Worm (Caenorhabditis elegans) whole organism, L4 larva: ENCODE data around the gene grl-22.

Experiments
- F26F4.8 ChIP-seq: fragments of 200-800 bp; sonication (Bioruptor generic); conservative IDR thresholded peaks from 2 replicates; pipeline ENCODE4 v1.3.6; 2022; ENCODE audit warnings: missing genetic modification characterization, missing compliant biosample characterization
- F37D6.2 ChIP-seq: sonication (generic microtip); optimal IDR thresholded peaks from 2 replicates; lab custom pipeline; 2016; ENCODE audit warnings: mild to moderate bottlenecking, missing genetic modification characterization, missing compliant biosample characterization
- R02D3.7 ChIP-seq: fragments of 150-350 bp; sonication (generic microtip); optimal IDR thresholded peaks from 3 replicates; lab custom pipeline; 2014; ENCODE audit warnings: missing biosample characterization, missing genetic modification characterization
- T20F7.1 ChIP-seq: fragments of 200-800 bp; sonication (Bioruptor generic); optimal IDR thresholded peaks from 2 replicates; lab custom pipeline; 2018; ENCODE audit warnings: mild to moderate bottlenecking, missing genetic modification characterization, missing compliant biosample characterization
- ZK337.2 ChIP-seq: fragments of 200-800 bp; sonication (Bioruptor generic); IDR thresholded peaks from 2 replicates; pipeline ENCODE4 v1.3.6; 2022; ENCODE audit warnings: missing genetic modification reagents, missing genetic modification characterization, missing compliant biosample characterization
- aly-2 ChIP-seq: sonication (generic microtip); optimal IDR thresholded peaks from 2 replicates; lab custom pipeline; 2018; ENCODE audit warnings: missing biosample characterization, missing genetic modification characterization
- ceh-82 ChIP-seq: sonication (generic microtip); optimal IDR thresholded peaks from 2 replicates; lab custom pipeline; 2017; ENCODE audit warnings: missing biosample characterization, missing genetic modification characterization
- daf-16 ChIP-seq, 3 experiments: sonication (generic microtip); optimal IDR thresholded peaks; 2 replicates each; lab custom pipeline; 2016 to 2017; ENCODE audit warnings: missing genetic modification characterization in 3 of 3, missing genetic modification reagents in 3 of 3, mild to moderate bottlenecking in 2 of 3, missing compliant biosample characterization in 2 of 3, missing biosample characterization in 1 of 3, moderate library complexity in 1 of 3
- dmd-6 ChIP-seq: fragments of 200-800 bp; sonication (Bioruptor generic); IDR thresholded peaks from 2 replicates; pipeline ENCODE4 v1.3.6; 2022; ENCODE audit warnings: missing genetic modification reagents, missing genetic modification characterization, missing compliant biosample characterization
- dve-1 ChIP-seq: sonication (generic microtip); optimal IDR thresholded peaks from 2 replicates; lab custom pipeline; 2017; ENCODE audit warnings: antibody characterized with exemption, mild to moderate bottlenecking, missing genetic modification characterization, missing compliant biosample characterization; ENCODE audit not compliant: insufficient read depth
- egl-27 ChIP-seq: sonication (generic microtip); optimal IDR thresholded peaks from 3 replicates; lab custom pipeline; 2017; ENCODE audit warnings: missing biosample characterization, missing genetic modification reagents, missing genetic modification characterization
- hlh-11 ChIP-seq: fragments of 200-800 bp; sonication (Bioruptor generic); optimal IDR thresholded peaks from 2 replicates; lab custom pipeline; 2018; ENCODE audit warnings: mild to moderate bottlenecking, missing genetic modification characterization, missing compliant biosample characterization
- hlh-30 ChIP-seq: sonication (generic microtip); optimal IDR thresholded peaks from 2 replicates; lab custom pipeline; 2017; ENCODE audit warnings: antibody characterized with exemption, mild to moderate bottlenecking, missing genetic modification characterization, missing compliant biosample characterization; ENCODE audit not compliant: insufficient read depth
- hmg-1.1 ChIP-seq: fragments of 200-800 bp; sonication (Bioruptor generic); IDR thresholded peaks from 2 replicates; pipeline ENCODE4 v1.3.6; 2022; ENCODE audit warnings: missing genetic modification reagents, missing genetic modification characterization, missing compliant biosample characterization
- lin-15B ChIP-seq: fragments of 150-350 bp; sonication (generic microtip); optimal IDR thresholded peaks from 3 replicates; lab custom pipeline; 2014; ENCODE audit warnings: missing biosample characterization, missing genetic modification characterization
- lir-3 ChIP-seq: sonication (generic microtip); optimal IDR thresholded peaks from 2 replicates; lab custom pipeline; 2016; ENCODE audit warnings: mild to moderate bottlenecking, missing genetic modification characterization, missing compliant biosample characterization
- mdt-29 ChIP-seq: fragments of 200-800 bp; sonication (Bioruptor generic); IDR thresholded peaks from 2 replicates; pipeline ENCODE4 v1.3.6; 2022; ENCODE audit warnings: missing genetic modification reagents, missing genetic modification characterization, missing compliant biosample characterization
- mep-1 ChIP-seq: fragments of 150-350 bp; sonication (generic microtip); optimal IDR thresholded peaks from 3 replicates; lab custom pipeline; 2014; ENCODE audit warnings: missing biosample characterization, missing genetic modification characterization
- nhr-102 ChIP-seq: sonication (generic microtip); optimal IDR thresholded peaks from 2 replicates; lab custom pipeline; 2016; ENCODE audit warnings: mild to moderate bottlenecking, missing genetic modification characterization, moderate library complexity, missing compliant biosample characterization
- nhr-111 ChIP-seq: fragments of 200-800 bp; sonication (Bioruptor generic); optimal IDR thresholded peaks from 2 replicates; lab custom pipeline; 2018; ENCODE audit warnings: mild to moderate bottlenecking, missing genetic modification characterization, missing compliant biosample characterization
- nhr-25 ChIP-seq: sonication (generic microtip); optimal IDR thresholded peaks from 2 replicates; lab custom pipeline; 2017; ENCODE audit warnings: missing genetic modification characterization, mild to moderate bottlenecking, missing compliant biosample characterization, antibody characterized with exemption, moderate library complexity, borderline replicate concordance; ENCODE audit not compliant: insufficient read depth
- nhr-6 ChIP-seq: fragments of 150-350 bp; optimal IDR thresholded peaks from 2 replicates; lab custom pipeline; 2014; ENCODE audit warnings: missing biosample characterization, missing genetic modification characterization
- nhr-76 ChIP-seq: fragments of 150-350 bp; optimal IDR thresholded peaks from 2 replicates; lab custom pipeline; 2014; ENCODE audit warnings: missing biosample characterization, missing genetic modification characterization
- pha-4 ChIP-seq, 2 experiments: fragments of 150-350 bp in 1 of 2; fragments of 200-800 bp in 1 of 2; sonication (Bioruptor generic) in 1 of 2; IDR thresholded peaks in 1 of 2; optimal IDR thresholded peaks in 1 of 2; 2 replicates each; pipeline versions ENCODE4 v1.3.6 to Lab custom; 2014 to 2022; ENCODE audit warnings: missing genetic modification characterization in 2 of 2, missing genetic modification reagents in 2 of 2, missing biosample characterization in 1 of 2, missing compliant biosample characterization in 1 of 2
- php-3 ChIP-seq: fragments of 200-800 bp; sonication (Bioruptor generic); IDR thresholded peaks from 2 replicates; pipeline ENCODE4 v1.3.6; 2022; ENCODE audit warnings: missing genetic modification reagents, missing genetic modification characterization, missing compliant biosample characterization
- rbr-2 ChIP-seq: sonication (generic microtip); optimal IDR thresholded peaks from 2 replicates; lab custom pipeline; 2016; ENCODE audit warnings: missing genotype, missing genetic modification characterization, missing compliant biosample characterization
- sdz-12 ChIP-seq: fragments of 200-800 bp; sonication (Bioruptor generic); optimal IDR thresholded peaks from 2 replicates; lab custom pipeline; 2018; ENCODE audit warnings: mild to moderate bottlenecking, missing genetic modification characterization, missing compliant biosample characterization
- spr-3 ChIP-seq: fragments of 200-800 bp; sonication (Bioruptor generic); optimal IDR thresholded peaks from 2 replicates; lab custom pipeline; 2018; ENCODE audit warnings: mild to moderate bottlenecking, missing genetic modification characterization, missing compliant biosample characterization
- unc-130 ChIP-seq: sonication (generic microtip); optimal IDR thresholded peaks from 2 replicates; lab custom pipeline; 2016; ENCODE audit warnings: missing genetic modification reagents, missing genetic modification characterization, missing compliant biosample characterization
- unc-39 ChIP-seq: sonication (generic microtip); optimal IDR thresholded peaks from 2 replicates; lab custom pipeline; 2017; ENCODE audit warnings: missing biosample characterization, missing genetic modification characterization
- unc-62 ChIP-seq, 3 experiments: fragments of 150-350 bp in 1 of 3; sonication (generic microtip); optimal IDR thresholded peaks in 2 of 3; peaks in 1 of 3; 1 replicate in 1 of 3; 2 replicates in 2 of 3; lab custom pipeline; 2014 to 2017; ENCODE audit warnings: missing biosample characterization in 3 of 3, missing genetic modification characterization in 3 of 3, missing genetic modification reagents in 3 of 3, missing genotype in 1 of 3
- vab-7 ChIP-seq: fragments of 200-800 bp; sonication (Bioruptor generic); IDR thresholded peaks from 2 replicates; pipeline ENCODE4 v1.3.6; 2022; ENCODE audit warnings: missing genetic modification reagents, missing genetic modification characterization, missing compliant biosample characterization
- zip-11 ChIP-seq: fragments of 200-800 bp; sonication (Bioruptor generic); IDR thresholded peaks from 2 replicates; pipeline ENCODE4 v1.3.6; 2022; ENCODE audit warnings: missing genetic modification characterization, missing compliant biosample characterization
- zip-2 ChIP-seq: fragments of 150-350 bp; optimal IDR thresholded peaks from 2 replicates; lab custom pipeline; 2014; ENCODE audit warnings: missing biosample characterization, missing genetic modification characterization

The grl-22 gene

DNA sequence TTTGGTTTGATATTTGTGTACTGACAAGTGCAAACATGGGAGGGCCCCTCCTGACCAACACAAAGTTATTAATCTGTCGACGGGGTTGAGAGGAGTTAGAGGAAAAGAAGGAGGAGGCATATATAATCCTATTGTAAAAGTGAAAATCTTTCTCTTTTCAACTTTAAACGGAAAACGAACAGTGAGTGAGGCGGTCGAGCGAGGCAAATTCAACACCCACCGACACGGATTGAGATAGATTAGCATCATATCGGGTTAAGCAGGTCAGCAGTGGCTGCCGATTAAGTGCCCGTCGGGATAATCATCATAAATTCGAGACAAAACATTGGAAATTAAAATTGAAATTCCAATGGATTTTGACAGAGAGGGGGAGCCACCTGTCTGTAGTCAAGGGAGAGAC is 22.5 kb upstream of the grl-22 start:
- TF ChIP-seq unc-62 (GFP tag; optimal IDR thresholded peaks at IDR 0.05 in 1 of 2; lab: Kevin White, UChicago), result peak in 1 of 2 experiments; percentile 37
- no peak for TF ChIP-seq unc-62 (tag; optimal IDR thresholded peaks at IDR 0.05; lab: Kevin White, UChicago)
- TF ChIP-seq dmd-6, result no peak
- TF ChIP-seq lir-3 (tag; lab: Kevin White, UChicago), result no peak
- TF ChIP-seq hlh-30 (tag; lab: Kevin White, UChicago), result no peak
- no peak for TF ChIP-seq T20F7.1 (GFP tag; lab: Kevin White, UChicago)
- no peak for TF ChIP-seq egl-27

DNA sequence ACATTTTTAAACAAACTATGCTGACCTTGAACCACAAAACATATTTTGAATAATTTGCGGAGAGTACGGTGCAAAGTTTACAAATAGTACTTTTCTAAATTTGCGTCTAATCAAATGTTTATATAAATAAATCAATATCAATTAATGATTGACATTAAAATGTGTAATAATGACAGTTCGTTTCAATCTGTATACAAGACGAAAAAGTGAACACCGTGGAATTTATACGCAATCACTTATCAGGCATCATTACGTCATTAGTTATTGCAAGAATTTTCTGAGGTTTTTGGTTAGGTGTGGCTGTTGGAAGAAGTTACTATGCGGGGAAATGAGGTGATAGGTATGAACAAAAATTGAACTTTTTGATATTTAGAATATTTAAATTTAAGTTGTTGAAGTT is 13.3 kb upstream of the grl-22 start:
- TF ChIP-seq ceh-82 (tag; lab: Kevin White, UChicago) (no peak), spr-3 (GFP tag; lab: Kevin White, UChicago) (no peak), F37D6.2 (no peak), T20F7.1 (GFP tag; lab: Kevin White, UChicago) (peak; percentile 13), dmd-6 (peak; percentile 68)
- TF ChIP-seq, all 104 proteins: peak for 2

DNA sequence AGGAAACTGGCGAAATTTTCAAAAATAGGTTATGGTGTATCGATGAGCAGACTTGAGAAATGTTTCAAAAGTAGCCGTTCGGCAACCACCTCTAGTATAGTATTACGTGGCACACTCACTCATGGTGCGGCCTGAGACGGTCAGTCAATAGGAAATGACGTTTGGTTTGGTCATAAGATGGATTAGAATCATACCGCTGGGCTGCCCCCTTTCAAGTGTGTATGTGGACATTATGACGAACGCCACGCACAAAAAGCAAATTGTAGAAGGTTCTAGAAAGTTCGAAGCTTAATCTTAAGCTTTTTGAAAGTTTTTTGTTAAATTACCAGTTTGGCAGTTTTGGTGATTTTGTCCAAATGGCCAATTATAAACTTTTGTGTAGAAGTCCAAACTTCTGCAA is 10.6 kb upstream of the grl-22 start:
- TF ChIP-seq mep-1 (tag; lab: Kevin White, UChicago) (peak; percentile 13), ZK337.2 (GFP tag; lab: Robert Waterston, UW) (no peak), vab-7 (no peak), nhr-111 (GFP tag; lab: Kevin White, UChicago) (no peak), rbr-2 (tag; lab: Kevin White, UChicago) (no peak), hlh-11 (tag; lab: Kevin White, UChicago) (peak; percentile 45), aly-2 (tag; lab: Kevin White, UChicago) (no peak), zip-2 (tag; lab: Kevin White, UChicago) (no peak), php-3 (GFP tag; lab: Robert Waterston, UW) (no peak), F26F4.8 (GFP tag; lab: Robert Waterston, UW) (no peak), pha-4 (GFP tag; IDR thresholded peaks at IDR 0.05; lab: Robert Waterston, UW) (no peak), pha-4 (tag; optimal IDR thresholded peaks at IDR 0.05; lab: Kevin White, UChicago) (peak; percentile 78), nhr-25 (tag; lab: Kevin White, UChicago) (no peak), unc-130 (GFP tag; lab: Kevin White, UChicago) (no peak), dve-1 (peak; percentile 9), daf-16 (GFP tag; optimal IDR thresholded peaks at IDR 0.05; lab: Kevin White, UChicago) (no peak), daf-16 (tag; optimal IDR thresholded peaks at IDR 0.05; lab: Kevin White, UChicago) (no peak), unc-39 (tag; lab: Kevin White, UChicago) (no peak), zip-11 (GFP tag; lab: Robert Waterston, UW) (no peak), unc-62 (GFP tag; optimal IDR thresholded peaks at IDR 0.05 in 1 of 2; lab: Kevin White, UChicago) (peak in 1 of 2 experiments; percentile 54), unc-62 (tag; optimal IDR thresholded peaks at IDR 0.05; lab: Kevin White, UChicago) (no peak), sdz-12 (no peak), nhr-102 (tag; lab: Kevin White, UChicago) (no peak), R02D3.7 (tag; lab: Kevin White, UChicago) (no peak), hlh-30 (tag; lab: Kevin White, UChicago) (peak; percentile 63), lin-15B (tag; lab: Kevin White, UChicago) (no peak), nhr-6 (tag; lab: Kevin White, UChicago) (no peak), nhr-76 (tag; lab: Kevin White, UChicago) (no peak), hmg-1.1 (GFP tag; lab: Robert Waterston, UW) (no peak), mdt-29 (GFP tag; lab: Robert Waterston, UW) (no peak)
